Worm (Caenorhabditis elegans) whole organism, young adult: Measurements from ENCODE around the gene C16A11.3.

Experiments used
- B0336.3 ChIP-seq: fragments of 200-800 bp; sonication (Bioruptor generic); IDR thresholded peaks from 2 replicates; pipeline ENCODE4 v1.3.6; 2022; ENCODE audit warnings: missing genetic modification characterization, missing compliant biosample characterization
- C17E4.6 ChIP-seq: fragments of 200-800 bp; sonication (Bioruptor generic); IDR thresholded peaks from 2 replicates; pipeline ENCODE4 v1.3.6; 2022; ENCODE audit warnings: missing genetic modification reagents, missing genetic modification characterization, missing compliant biosample characterization
- D2030.7 ChIP-seq: fragments of 200-800 bp; sonication (Bioruptor generic); IDR thresholded peaks from 2 replicates; pipeline ENCODE4 v1.3.6; 2022; ENCODE audit warnings: missing genetic modification reagents, missing genetic modification characterization, missing compliant biosample characterization
- F10E7.11 ChIP-seq: sonication (generic microtip); optimal IDR thresholded peaks from 2 replicates; lab custom pipeline; 2017; ENCODE audit warnings: mild to moderate bottlenecking, missing genetic modification characterization, moderate library complexity, missing compliant biosample characterization
- F23B12.7 ChIP-seq: sonication (generic microtip); optimal IDR thresholded peaks from 2 replicates; lab custom pipeline; 2017; ENCODE audit warnings: missing genetic modification characterization, mild to moderate bottlenecking, missing compliant biosample characterization, antibody characterized with exemption, moderate library complexity; ENCODE audit not compliant: insufficient read depth
- F33H1.4 ChIP-seq: fragments of 200-800 bp; sonication (Bioruptor generic); IDR thresholded peaks from 2 replicates; pipeline ENCODE4 v1.3.6; 2022; ENCODE audit warnings: missing genetic modification reagents, missing genetic modification characterization, missing compliant biosample characterization
- F49E8.2 ChIP-seq: sonication (generic microtip); optimal IDR thresholded peaks from 3 replicates; lab custom pipeline; 2017; ENCODE audit warnings: missing genetic modification characterization, mild to moderate bottlenecking, missing compliant biosample characterization, antibody characterized with exemption, moderate library complexity; ENCODE audit not compliant: insufficient read depth
- T26A5.8 ChIP-seq: sonication (generic microtip); optimal IDR thresholded peaks from 2 replicates; lab custom pipeline; 2016; ENCODE audit warnings: missing genetic modification characterization, missing compliant biosample characterization
- Y56A3A.18 ChIP-seq: fragments of 200-800 bp; sonication (Bioruptor generic); IDR thresholded peaks from 2 replicates; pipeline ENCODE4 v1.3.6; 2022; ENCODE audit warnings: missing genetic modification reagents, missing genetic modification characterization, missing compliant biosample characterization
- attf-6 ChIP-seq: fragments of 200-800 bp; sonication (Bioruptor generic); IDR thresholded peaks from 2 replicates; pipeline ENCODE4 v1.3.6; 2022; ENCODE audit warnings: missing genetic modification reagents, missing genetic modification characterization, missing compliant biosample characterization
- cebp-1 ChIP-seq, 2 experiments: fragments of 200-800 bp in 1 of 2; sonication (Bioruptor generic) in 1 of 2; sonication (generic microtip) in 1 of 2; IDR thresholded peaks in 1 of 2; optimal IDR thresholded peaks in 1 of 2; 2 replicates each; pipeline versions ENCODE4 v1.3.6 to Lab custom; 2017 to 2022; ENCODE audit warnings: missing compliant biosample characterization in 2 of 2, missing genetic modification characterization in 2 of 2, mild to moderate bottlenecking in 1 of 2, missing genetic modification reagents in 1 of 2, moderate library complexity in 1 of 2
- ceh-100 ChIP-seq: fragments of 200-800 bp; sonication (Bioruptor generic); IDR thresholded peaks from 2 replicates; pipeline ENCODE4 v1.3.6; 2022; ENCODE audit warnings: missing genetic modification reagents, missing genetic modification characterization, missing compliant biosample characterization
- ceh-91 ChIP-seq: fragments of 200-800 bp; sonication (Bioruptor generic); IDR thresholded peaks from 2 replicates; pipeline ENCODE4 v1.3.6; 2022; ENCODE audit warnings: missing genetic modification reagents, missing genetic modification characterization, missing compliant biosample characterization
- efl-1 ChIP-seq: fragments of 150-350 bp; optimal IDR thresholded peaks from 2 replicates; lab custom pipeline; 2014; ENCODE audit warnings: missing biosample characterization, missing genetic modification reagents, missing genetic modification characterization
- ekl-4 ChIP-seq: fragments of 200-800 bp; sonication (Bioruptor generic); IDR thresholded peaks from 2 replicates; pipeline ENCODE4 v1.3.6; 2022; ENCODE audit warnings: missing genetic modification reagents, missing genetic modification characterization, missing compliant biosample characterization
- fkh-3 ChIP-seq: sonication (generic microtip); optimal IDR thresholded peaks from 2 replicates; lab custom pipeline; 2016; ENCODE audit warnings: mild to moderate bottlenecking, missing genetic modification characterization, missing compliant biosample characterization
- him-1 ChIP-seq: sonication (generic microtip); optimal IDR thresholded peaks from 2 replicates; lab custom pipeline; 2016; ENCODE audit warnings: missing genotype, missing genetic modification reagents, missing genetic modification characterization, missing compliant biosample characterization
- hsf-1 ChIP-seq: fragments of 200-800 bp; sonication (Bioruptor generic); IDR thresholded peaks from 2 replicates; pipeline ENCODE4 v1.3.6; 2022; ENCODE audit warnings: missing genetic modification reagents, missing genetic modification characterization, missing compliant biosample characterization
- let-607 ChIP-seq, 2 experiments: fragments of 200-800 bp in 1 of 2; sonication (Bioruptor generic) in 1 of 2; sonication (generic microtip) in 1 of 2; optimal IDR thresholded peaks; 2 replicates each; lab custom pipeline; 2016 to 2018; ENCODE audit warnings: mild to moderate bottlenecking in 2 of 2, missing compliant biosample characterization in 2 of 2, missing genetic modification characterization in 2 of 2, moderate library complexity in 2 of 2, missing genotype in 1 of 2
- lin-26 ChIP-seq: fragments of 200-800 bp; sonication (Bioruptor generic); IDR thresholded peaks from 2 replicates; pipeline ENCODE4 v1.3.6; 2022; ENCODE audit warnings: missing genetic modification reagents, missing genetic modification characterization, missing compliant biosample characterization
- lin-54 ChIP-seq: fragments of 200-800 bp; sonication (Bioruptor generic); optimal IDR thresholded peaks from 2 replicates; lab custom pipeline; 2018; ENCODE audit warnings: mild to moderate bottlenecking, missing genetic modification characterization, missing compliant biosample characterization
- lsl-1 ChIP-seq: fragments of 200-800 bp; sonication (Bioruptor generic); optimal IDR thresholded peaks from 2 replicates; lab custom pipeline; 2018; ENCODE audit warnings: mild to moderate bottlenecking, missing genetic modification characterization, moderate library complexity, missing compliant biosample characterization
- madf-6 ChIP-seq: fragments of 200-800 bp; sonication (Bioruptor generic); IDR thresholded peaks from 2 replicates; pipeline ENCODE4 v1.3.6; 2022; ENCODE audit warnings: missing genetic modification reagents, missing genetic modification characterization, missing compliant biosample characterization
- madf-8 ChIP-seq: fragments of 200-800 bp; sonication (Bioruptor generic); conservative IDR thresholded peaks from 2 replicates; pipeline ENCODE4 v1.3.6; 2022; ENCODE audit warnings: missing genetic modification reagents, missing genetic modification characterization, missing compliant biosample characterization
- mcd-1 ChIP-seq: fragments of 200-800 bp; sonication (Bioruptor generic); IDR thresholded peaks from 2 replicates; pipeline ENCODE4 v1.3.6; 2022; ENCODE audit warnings: missing genetic modification reagents, missing genetic modification characterization, missing compliant biosample characterization
- rec-8 ChIP-seq, 2 experiments: sonication (generic microtip); optimal IDR thresholded peaks; 2 replicates each; lab custom pipeline; 2016; ENCODE audit warnings: mild to moderate bottlenecking in 2 of 2, missing genetic modification characterization in 2 of 2, missing genetic modification reagents in 2 of 2, missing genotype in 2 of 2, missing biosample characterization in 1 of 2, missing compliant biosample characterization in 1 of 2, moderate library complexity in 1 of 2
- repo-1 ChIP-seq: sonication (generic microtip); optimal IDR thresholded peaks from 2 replicates; lab custom pipeline; 2017; ENCODE audit warnings: mild to moderate bottlenecking, missing genetic modification characterization, missing compliant biosample characterization
- rpc-1 ChIP-seq, 2 experiments: fragments of 150-350 bp in 1 of 2; sonication (generic microtip) in 1 of 2; optimal IDR thresholded peaks; 2 replicates each; lab custom pipeline; 2014 to 2018; ENCODE audit warnings: missing biosample characterization in 1 of 2, missing genetic modification characterization in 1 of 2, missing genetic modification reagents in 1 of 2, missing genotype in 1 of 2
- snpc-1.3 ChIP-seq: sonication (generic microtip); optimal IDR thresholded peaks from 2 replicates; lab custom pipeline; 2017; ENCODE audit warnings: missing genetic modification characterization, mild to moderate bottlenecking, missing compliant biosample characterization, antibody characterized with exemption, moderate library complexity, missing genotype, missing genetic modification reagents; ENCODE audit not compliant: insufficient read depth
- tbp1 ChIP-seq: fragments of 200-800 bp; sonication (Bioruptor generic); optimal IDR thresholded peaks from 2 replicates; lab custom pipeline; 2018; ENCODE audit warnings: mild to moderate bottlenecking, missing genetic modification characterization, missing compliant biosample characterization
- tbx-9 ChIP-seq: sonication (generic microtip); optimal IDR thresholded peaks from 2 replicates; lab custom pipeline; 2016; ENCODE audit warnings: borderline replicate concordance, missing genetic modification characterization, inconsistent platforms, missing compliant biosample characterization
- tlf-1 ChIP-seq: fragments of 200-800 bp; sonication (Bioruptor generic); optimal IDR thresholded peaks from 2 replicates; lab custom pipeline; 2018; ENCODE audit warnings: mild to moderate bottlenecking, missing genetic modification characterization, missing compliant biosample characterization
- unc-130 ChIP-seq: sonication (generic microtip); optimal IDR thresholded peaks from 2 replicates; lab custom pipeline; 2016; ENCODE audit warnings: missing genetic modification reagents, missing genetic modification characterization, missing compliant biosample characterization
- unc-62 ChIP-seq: fragments of 150-350 bp; optimal IDR thresholded peaks from 2 replicates; lab custom pipeline; 2014; ENCODE audit warnings: missing biosample characterization, missing genetic modification reagents, missing genetic modification characterization
- xnd-1 ChIP-seq: sonication (generic microtip); optimal IDR thresholded peaks from 2 replicates; lab custom pipeline; 2016; ENCODE audit warnings: missing genotype, missing genetic modification reagents, missing genetic modification characterization, missing compliant biosample characterization
- ztf-3 ChIP-seq: fragments of 200-800 bp; sonication (Bioruptor generic); optimal IDR thresholded peaks from 2 replicates; lab custom pipeline; 2018; ENCODE audit warnings: mild to moderate bottlenecking, missing genetic modification characterization, missing compliant biosample characterization

C16A11.3 gene

ce11 chrII:4228112-4228770 lies 1.1 kb upstream of the C16A11.3 start (continued):
- TF ChIP-seq lin-54: peak; percentile 18
- no peak for TF ChIP-seq unc-130
- peak; percentile 69 for TF ChIP-seq F49E8.2 (tag; lab: Kevin White, UChicago)
- no peak for TF ChIP-seq efl-1 (GFP tag; lab: Kevin White, UChicago)
- TF ChIP-seq ztf-3: no peak
- no peak for TF ChIP-seq tbx-9
- no peak for TF ChIP-seq D2030.7 (GFP tag; lab: Robert Waterston, UW)
- no peak for TF ChIP-seq attf-6

ce11 chrII:4230816-4231435 lies 1.6 kb downstream of the C16A11.3 start, which contains the start of gene C16A11.10:
Gene C16A11.10, plus strand, starts transcription at chrII:4231385.
- TF ChIP-seq F33H1.4 (GFP tag; lab: Robert Waterston, UW) (peak; percentile 75), lin-54 (peak; percentile 8), ceh-91 (GFP tag; lab: Robert Waterston, UW) (no peak), xnd-1 (tag; lab: Kevin White, UChicago) (peak; percentile 52), ekl-4 (GFP tag; lab: Robert Waterston, UW) (no peak), lsl-1 (GFP tag; lab: Kevin White, UChicago) (peak; percentile 77), madf-8 (GFP tag; lab: Robert Waterston, UW) (peak; percentile 22; the same call in 1 of the 2 replicates), madf-6 (GFP tag; lab: Robert Waterston, UW) (peak; percentile 78)

DNA sequence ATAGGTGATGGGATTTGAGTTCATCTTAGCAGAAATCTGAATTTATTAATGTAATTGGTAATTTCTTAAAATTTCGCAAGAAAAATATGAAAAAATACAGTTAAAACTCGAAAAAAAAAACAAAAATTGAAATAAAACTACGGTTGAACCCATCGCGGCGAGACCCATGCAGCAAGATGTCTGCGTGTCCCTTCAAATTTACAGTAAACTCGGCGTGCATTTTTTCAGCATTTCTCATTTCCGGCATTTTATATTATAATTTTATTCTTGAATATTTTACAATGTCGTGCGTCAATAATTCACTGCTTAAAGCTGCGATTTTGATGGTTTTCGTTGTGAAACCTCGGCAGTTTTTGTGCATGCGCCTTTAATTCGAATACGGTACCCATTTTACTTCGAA lies 6.6 kb downstream of the C16A11.3 start, which contains the start of gene fbxc-43:
fbxc-43 (minus strand) TSS at position 38 of the 400 bp plus-strand sequence.
- peak; percentile 24 for TF ChIP-seq him-1 (tag; lab: Kevin White, UChicago)
- TF ChIP-seq fkh-3: no peak
- TF ChIP-seq F10E7.11: no peak
- TF ChIP-seq xnd-1 (tag; lab: Kevin White, UChicago): peak; percentile 63
- no peak for TF ChIP-seq T26A5.8 (tag; lab: Kevin White, UChicago)
- TF ChIP-seq F33H1.4 (GFP tag; lab: Robert Waterston, UW): peak; percentile 75
- TF ChIP-seq lsl-1 (GFP tag; lab: Kevin White, UChicago): peak; percentile 72
- TF ChIP-seq, all 124 proteins: peak for 4

- TF ChIP-seq rec-8 (tag; optimal IDR thresholded peaks at IDR 0.05; lab: Kevin White, UChicago) (peak in 1 of 2 experiments; percentile 6), tbp1 (GFP tag; lab: Kevin White, UChicago) (peak; percentile 26), lsl-1 (GFP tag; lab: Kevin White, UChicago) (peak; percentile 96), F49E8.2 (tag; lab: Kevin White, UChicago) (peak; percentile 22), hsf-1 (GFP tag; lab: Robert Waterston, UW) (no peak), unc-130 (peak; percentile 31), rpc-1 (optimal IDR thresholded peaks at IDR 0.05; lab: Kevin White, UChicago) (peak; percentile 13), rpc-1 (tag; optimal IDR thresholded peaks at IDR 0.05; lab: Kevin White, UChicago) (no peak), cebp-1 (GFP tag; IDR thresholded peaks at IDR 0.05; lab: Robert Waterston, UW) (no peak), cebp-1 (tag; optimal IDR thresholded peaks at IDR 0.05; lab: Kevin White, UChicago) (peak; percentile 52), C17E4.6 (GFP tag; lab: Robert Waterston, UW) (peak; percentile 16; the same call in 1 of the 2 replicates), ceh-100 (GFP tag; lab: Robert Waterston, UW) (peak; percentile 24; the same call in 1 of the 2 replicates), let-607 (tag; optimal IDR thresholded peaks at IDR 0.05; lab: Kevin White, UChicago) (peak in 1 of 2 experiments; percentile 9), tlf-1 (GFP tag; lab: Kevin White, UChicago) (peak; percentile 39), unc-62 (no peak), repo-1 (tag; lab: Kevin White, UChicago) (no peak), F33H1.4 (GFP tag; lab: Robert Waterston, UW) (peak; percentile 94), Y56A3A.18 (GFP tag; lab: Robert Waterston, UW) (no peak), mcd-1 (GFP tag; lab: Robert Waterston, UW) (peak; percentile 52; the same call in 1 of the 2 replicates), ceh-91 (GFP tag; lab: Robert Waterston, UW) (peak; percentile 59; the same call in 1 of the 2 replicates), D2030.7 (GFP tag; lab: Robert Waterston, UW) (peak; percentile 56; the same call in 1 of the 2 replicates), snpc-1.3 (tag; lab: Kevin White, UChicago) (peak; percentile 17), lin-26 (no peak), madf-8 (GFP tag; lab: Robert Waterston, UW) (peak; percentile 83), F23B12.7 (peak; percentile 24), B0336.3 (peak; percentile 49; the same call in 1 of the 2 replicates), attf-6 (no peak), him-1 (tag; lab: Kevin White, UChicago) (peak; percentile 48), madf-6 (GFP tag; lab: Robert Waterston, UW) (peak; percentile 92)
Measured at ce11 chrII:4237701-4238214, 8.4 kb downstream of the C16A11.3 start, which contains the start of the genes fbxc-44 and C16A11.2. Gene fbxc-44, minus strand, starts transcription at chrII:4237751. Gene C16A11.2, plus strand, starts transcription at chrII:4238203.
